Fruit fly (Drosophila melanogaster) whole organism, embryonic: ENCODE results near the gene CG32074.

Source experiments
- ATbp ChIP-seq: fragments of 200-800 bp; sonication (Bioruptor generic); optimal IDR thresholded peaks from 2 replicates; lab custom pipeline; 2017; ENCODE audit warnings: missing biosample characterization, mild to moderate bottlenecking, missing genetic modification characterization, missing genetic modification reagents
- CG13123 ChIP-seq: fragments of 200-800 bp; sonication (Bioruptor generic); optimal IDR thresholded peaks from 2 replicates; lab custom pipeline; 2016; ENCODE audit warnings: missing biosample characterization, missing genetic modification characterization
- CG13894 ChIP-seq: fragments of 200-800 bp; sonication (Bioruptor generic); optimal IDR thresholded peaks from 3 replicates; lab custom pipeline; 2018; ENCODE audit warnings: missing biosample characterization, mild to moderate bottlenecking, missing genetic modification characterization, moderate library complexity
- CG14014 ChIP-seq: fragments of 200-800 bp; sonication (Bioruptor generic); IDR thresholded peaks from 2 replicates; pipeline ENCODE4 v1.3.6; 2022; ENCODE audit warnings: missing biosample characterization, missing genetic modification characterization
- CG18599 ChIP-seq: fragments of 200-800 bp; sonication (Bioruptor generic); optimal IDR thresholded peaks from 3 replicates; lab custom pipeline; 2017; ENCODE audit warnings: missing biosample characterization, missing genetic modification characterization, mild to moderate bottlenecking, moderate library complexity, missing genetic modification reagents
- CG2120 ChIP-seq: fragments of 200-800 bp; sonication (Bioruptor generic); optimal IDR thresholded peaks from 3 replicates; lab custom pipeline; 2016; ENCODE audit warnings: missing biosample characterization, missing genetic modification characterization
- CG31441 ChIP-seq: fragments of 200-800 bp; sonication (Bioruptor generic); IDR thresholded peaks from 2 replicates; pipeline ENCODE4 v1.3.6; 2022; ENCODE audit warnings: missing biosample characterization, missing genetic modification characterization
- CG34224 ChIP-seq: fragments of 200-800 bp; sonication (Bioruptor generic); IDR thresholded peaks from 3 replicates; pipeline ENCODE4 v1.3.6; 2022; ENCODE audit warnings: missing biosample characterization, missing genetic modification characterization; ENCODE audit not compliant: partially characterized antibody
- CG34376 ChIP-seq: fragments of 200-800 bp; sonication (Bioruptor generic); optimal IDR thresholded peaks from 2 replicates; lab custom pipeline; 2018; ENCODE audit warnings: missing biosample characterization, mild to moderate bottlenecking, missing genetic modification characterization
- CG4730 ChIP-seq: fragments of 200-800 bp; sonication (Bioruptor generic); IDR thresholded peaks from 2 replicates; pipeline ENCODE4 v1.3.6; 2022; ENCODE audit warnings: missing biosample characterization, missing genetic modification characterization
- CG6683 ChIP-seq: fragments of 200-800 bp; sonication (Bioruptor generic); optimal IDR thresholded peaks from 2 replicates; lab custom pipeline; 2017; ENCODE audit warnings: missing biosample characterization, mild to moderate bottlenecking, missing genetic modification characterization, missing genetic modification reagents
- CoRest ChIP-seq: fragments of 200-800 bp; sonication (Bioruptor generic); optimal IDR thresholded peaks from 3 replicates; lab custom pipeline; 2018; ENCODE audit warnings: missing biosample characterization, mild to moderate bottlenecking, missing genetic modification characterization, moderate library complexity
- Fer2 ChIP-seq: fragments of 200-800 bp; sonication (Bioruptor generic); optimal IDR thresholded peaks from 2 replicates; lab custom pipeline; 2018; ENCODE audit warnings: missing biosample characterization, mild to moderate bottlenecking, missing genetic modification characterization, moderate library complexity
- H2.0 ChIP-seq: fragments of 200-800 bp; sonication (Bioruptor generic); IDR thresholded peaks from 2 replicates; pipeline ENCODE4 v1.3.6; 2022; ENCODE audit warnings: missing biosample characterization, missing genetic modification characterization
- HLHmδ ChIP-seq: fragments of 200-800 bp; sonication (Bioruptor generic); optimal IDR thresholded peaks from 2 replicates; lab custom pipeline; 2018; ENCODE audit warnings: missing biosample characterization, mild to moderate bottlenecking, missing genetic modification characterization, moderate library complexity
- NC2β ChIP-seq: fragments of 200-800 bp; sonication (Bioruptor generic); optimal IDR thresholded peaks from 2 replicates; lab custom pipeline; 2016; ENCODE audit warnings: missing biosample characterization, missing genetic modification characterization
- Nf-YA ChIP-seq: fragments of 200-800 bp; sonication (Bioruptor generic); IDR thresholded peaks from 2 replicates; pipeline ENCODE4 v1.3.6; 2022; ENCODE audit warnings: missing biosample characterization, missing genetic modification characterization
- Rx ChIP-seq: fragments of 200-800 bp; sonication (Bioruptor generic); IDR thresholded peaks from 2 replicates; pipeline ENCODE4 v1.3.6; 2022; ENCODE audit warnings: missing biosample characterization, missing genetic modification characterization
- Stat92E ChIP-seq, 3 experiments: fragments of >200 bp in 2 of 3; fragments of 200-800 bp in 1 of 3; sonication (Bioruptor generic) in 1 of 3; optimal IDR thresholded peaks; 2 replicates each; lab custom pipeline; 2017 to 2019; ENCODE audit warnings: missing biosample characterization in 3 of 3, missing genetic modification characterization in 3 of 3, mild to moderate bottlenecking in 1 of 3, moderate library complexity in 1 of 3
- ab ChIP-seq: fragments of 200-800 bp; sonication (Bioruptor generic); optimal IDR thresholded peaks from 2 replicates; lab custom pipeline; 2016; ENCODE audit warnings: missing biosample characterization, missing genetic modification characterization
- ac ChIP-seq: fragments of 200-800 bp; sonication (Bioruptor generic); optimal IDR thresholded peaks from 3 replicates; lab custom pipeline; 2017; ENCODE audit warnings: missing biosample characterization, mild to moderate bottlenecking, missing genetic modification characterization
- bowl ChIP-seq: fragments of 200-800 bp; sonication (Bioruptor generic); IDR thresholded peaks from 2 replicates; pipeline ENCODE4 v1.3.6; 2022; ENCODE audit warnings: missing biosample characterization, missing genetic modification characterization
- cad ChIP-seq: fragments of >200 bp; optimal IDR thresholded peaks from 2 replicates; lab custom pipeline; 2017; ENCODE audit warnings: missing biosample characterization, missing genetic modification characterization
- cg ChIP-seq: fragments of 200-800 bp; sonication (Bioruptor generic); optimal IDR thresholded peaks from 3 replicates; lab custom pipeline; 2019; ENCODE audit warnings: missing biosample characterization, mild to moderate bottlenecking, missing genetic modification characterization, moderate library complexity
- emc ChIP-seq: fragments of 200-800 bp; sonication (Bioruptor generic); optimal IDR thresholded peaks from 2 replicates; lab custom pipeline; 2016; ENCODE audit warnings: missing biosample characterization, missing genetic modification characterization
- fd3F ChIP-seq: fragments of 200-800 bp; sonication (Bioruptor generic); optimal IDR thresholded peaks from 2 replicates; lab custom pipeline; 2018; ENCODE audit warnings: missing biosample characterization, mild to moderate bottlenecking, missing genetic modification characterization, moderate library complexity
- gem ChIP-seq: fragments of 200-800 bp; sonication (Bioruptor generic); optimal IDR thresholded peaks from 2 replicates; lab custom pipeline; 2019; ENCODE audit warnings: missing biosample characterization, mild to moderate bottlenecking, missing genetic modification characterization, moderate library complexity
- grn ChIP-seq: fragments of 200-800 bp; sonication (Bioruptor generic); optimal IDR thresholded peaks from 3 replicates; lab custom pipeline; 2017; ENCODE audit warnings: missing biosample characterization, missing genetic modification characterization
- h ChIP-seq: fragments of >200 bp; optimal IDR thresholded peaks from 2 replicates; lab custom pipeline; 2017
- ham ChIP-seq: fragments of 200-800 bp; sonication (Bioruptor generic); IDR thresholded peaks from 2 replicates; pipeline ENCODE4 v1.3.6; 2022; ENCODE audit warnings: missing biosample characterization, missing genetic modification characterization
- jumu ChIP-seq: fragments of 200-800 bp; sonication (Bioruptor generic); optimal IDR thresholded peaks from 3 replicates; lab custom pipeline; 2016; ENCODE audit warnings: missing biosample characterization, missing genetic modification characterization
- kni ChIP-seq: fragments of 200-800 bp; sonication (Bioruptor generic); optimal IDR thresholded peaks from 3 replicates; lab custom pipeline; 2017; ENCODE audit warnings: mild to moderate bottlenecking, missing biosample characterization, missing genetic modification reagents, missing genetic modification characterization
- lola ChIP-seq, 3 experiments: fragments of >200 bp in 2 of 3; fragments of 200-800 bp in 1 of 3; sonication (Bioruptor generic) in 1 of 3; optimal IDR thresholded peaks; 2 replicates each; lab custom pipeline; 2017 to 2019; ENCODE audit warnings: missing biosample characterization in 3 of 3, missing genetic modification characterization in 3 of 3, mild to moderate bottlenecking in 1 of 3, moderate library complexity in 1 of 3
- oc ChIP-seq: fragments of 200-800 bp; sonication (Bioruptor generic); optimal IDR thresholded peaks from 2 replicates; lab custom pipeline; 2018; ENCODE audit warnings: missing biosample characterization, mild to moderate bottlenecking, missing genetic modification characterization, moderate library complexity
- pros ChIP-seq: fragments of 200-800 bp; sonication (Bioruptor generic); optimal IDR thresholded peaks from 3 replicates; lab custom pipeline; 2019; ENCODE audit warnings: missing biosample characterization, mild to moderate bottlenecking, missing genetic modification characterization, moderate library complexity
- salm ChIP-seq: fragments of 200-800 bp; sonication (Bioruptor generic); optimal IDR thresholded peaks from 2 replicates; lab custom pipeline; 2018; ENCODE audit warnings: missing biosample characterization, mild to moderate bottlenecking, missing genetic modification characterization
- sd ChIP-seq: fragments of 200-800 bp; sonication (Bioruptor generic); optimal IDR thresholded peaks from 3 replicates; lab custom pipeline; 2018; ENCODE audit warnings: missing biosample characterization, mild to moderate bottlenecking, missing genetic modification characterization, moderate library complexity
- wek ChIP-seq: fragments of 200-800 bp; sonication (Bioruptor generic); optimal IDR thresholded peaks from 3 replicates; lab custom pipeline; 2018; ENCODE audit warnings: missing biosample characterization, mild to moderate bottlenecking, missing genetic modification characterization, moderate library complexity
- wor ChIP-seq: fragments of 200-800 bp; sonication (Bioruptor generic); IDR thresholded peaks from 2 replicates; pipeline ENCODE4 v1.3.6; 2022; ENCODE audit warnings: missing biosample characterization, missing genetic modification characterization
- yki ChIP-seq: fragments of >200 bp; optimal IDR thresholded peaks from 3 replicates; lab custom pipeline; 2018

The CG32074 gene

dm6 chr3L:11147675-11148074 lies 15.6 kb upstream of the CG32074 start (continued):
- TF ChIP-seq Rx (GFP tag; lab: Robert Waterston, UW), result no peak
- no peak for TF ChIP-seq lola (GFP tag; optimal IDR thresholded peaks at IDR 0.05; lab: Kevin White, UChicago)
- no peak for TF ChIP-seq Fer2 (tag; lab: Kevin White, UChicago)
- no peak for TF ChIP-seq CG34224 (GFP tag; lab: Robert Waterston, UW)
- no peak for TF ChIP-seq CG14014 (GFP tag; lab: Robert Waterston, UW)
- no peak for TF ChIP-seq CG4730
- no peak for TF ChIP-seq cg (GFP tag; lab: Kevin White, UChicago)
- no peak for TF ChIP-seq CG31441 (GFP tag; lab: Robert Waterston, UW)
- no peak for TF ChIP-seq CG18599 (GFP tag; lab: Kevin White, UChicago)
- TF ChIP-seq wek (GFP tag; lab: Kevin White, UChicago), result no peak
- TF ChIP-seq fd3F (GFP tag; lab: Kevin White, UChicago), result no peak
- TF ChIP-seq CG13123, result no peak
- no peak for TF ChIP-seq NC2β (GFP tag; lab: Kevin White, UChicago)
- TF ChIP-seq Nf-YA (GFP tag; lab: Robert Waterston, UW), result no peak
- no peak for TF ChIP-seq CG6683 (GFP tag; lab: Kevin White, UChicago)
- no peak for TF ChIP-seq Stat92E (GFP tag; optimal IDR thresholded peaks at IDR 0.05; lab: Kevin White, UChicago)
- no peak for TF ChIP-seq ham (GFP tag; lab: Robert Waterston, UW)
- peak; percentile 96 for TF ChIP-seq pros (GFP tag; lab: Kevin White, UChicago)
- peak; percentile 69 for TF ChIP-seq oc (tag; lab: Kevin White, UChicago)
- no peak for TF ChIP-seq ab (GFP tag; lab: Kevin White, UChicago)
- TF ChIP-seq grn, result peak; percentile 82
- peak; percentile 88 for TF ChIP-seq sd (tag; lab: Kevin White, UChicago)
- TF ChIP-seq HLHmδ (GFP tag; lab: Kevin White, UChicago), result no peak
- TF ChIP-seq CG2120, result no peak
- no peak for TF ChIP-seq H2.0 (GFP tag; lab: Robert Waterston, UW)
- no peak for TF ChIP-seq yki (lab: Kevin White, UChicago)
- TF ChIP-seq CG34376 (GFP tag; lab: Kevin White, UChicago), result no peak
- no peak for TF ChIP-seq salm
- no peak for TF ChIP-seq ac (GFP tag; lab: Kevin White, UChicago)
- no peak for TF ChIP-seq ATbp (GFP tag; lab: Kevin White, UChicago)
- TF ChIP-seq gem, result no peak
- TF ChIP-seq cad, result no peak
- peak; percentile 85 for TF ChIP-seq kni (GFP tag; lab: Kevin White, UChicago)
- TF ChIP-seq CoRest (tag; lab: Kevin White, UChicago), result no peak
- TF ChIP-seq wor, result no peak

DNA sequence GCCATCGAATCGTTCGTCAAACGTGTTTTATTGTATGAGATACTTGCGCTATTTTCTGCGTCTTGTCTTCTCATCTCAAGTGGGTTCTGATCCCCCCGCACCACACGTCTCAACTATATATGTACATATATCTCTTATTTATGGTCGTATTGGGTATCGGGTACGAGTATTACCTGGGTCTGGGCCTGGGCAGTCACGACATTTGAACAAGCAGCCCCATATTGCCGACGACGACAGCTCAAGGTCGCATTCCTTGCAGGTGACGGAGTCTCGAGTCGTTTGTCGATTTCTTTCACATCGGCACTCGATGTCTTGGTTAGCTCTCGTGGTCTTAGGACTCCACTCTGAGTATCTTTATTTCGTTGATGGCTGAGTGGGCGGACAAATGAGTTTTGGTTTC lies 12.9 kb upstream of the CG32074 start:
- TF ChIP-seq sd (tag; lab: Kevin White, UChicago), result peak; percentile 92
- no peak for TF ChIP-seq h
- TF ChIP-seq bowl (GFP tag; lab: Robert Waterston, UW), result 0 out of 2 replicates have a peak, but pooled peaks have one; percentile 10
- TF ChIP-seq emc (GFP tag; lab: Kevin White, UChicago), result no peak
- TF ChIP-seq jumu, result no peak
- TF ChIP-seq CG13894, result peak; percentile 85
